Worm (Caenorhabditis elegans) whole organism, L2 larva: ENCODE measurements around the gene erp-44.2.
A peak's percentile ranks its signal among the peaks of the same experiment; 100 is the strongest.

ENCODE experiments used
- C34F6.9 ChIP-seq: fragments of 150-350 bp; optimal IDR thresholded peaks from 2 replicates; lab custom pipeline; 2014; ENCODE audit warnings: missing biosample characterization, missing genetic modification characterization
- fos-1 ChIP-seq: fragments of 150-350 bp; optimal IDR thresholded peaks from 2 replicates; lab custom pipeline; 2014; ENCODE audit warnings: missing biosample characterization, missing genetic modification characterization
- lin-13 ChIP-seq: fragments of 150-350 bp; optimal IDR thresholded peaks from 2 replicates; lab custom pipeline; 2014; ENCODE audit warnings: missing biosample characterization, missing genetic modification reagents, missing genetic modification characterization
- peb-1 ChIP-seq: fragments of 150-350 bp; optimal IDR thresholded peaks from 2 replicates; lab custom pipeline; 2014; ENCODE audit warnings: missing biosample characterization, missing genetic modification characterization
- sem-4 ChIP-seq: fragments of 150-350 bp; optimal IDR thresholded peaks from 2 replicates; lab custom pipeline; 2014; ENCODE audit warnings: missing biosample characterization, missing genetic modification reagents, missing genetic modification characterization
- sma-9 ChIP-seq, 2 experiments: fragments of 150-350 bp in 1 of 2; sonication (generic microtip) in 1 of 2; optimal IDR thresholded peaks; 2 replicates each; lab custom pipeline; 2014 to 2016; ENCODE audit warnings: missing genetic modification characterization in 2 of 2, mild to moderate bottlenecking in 1 of 2, missing biosample characterization in 1 of 2, missing compliant biosample characterization in 1 of 2, missing genetic modification reagents in 1 of 2, moderate library complexity in 1 of 2

Gene erp-44.2

DNA sequence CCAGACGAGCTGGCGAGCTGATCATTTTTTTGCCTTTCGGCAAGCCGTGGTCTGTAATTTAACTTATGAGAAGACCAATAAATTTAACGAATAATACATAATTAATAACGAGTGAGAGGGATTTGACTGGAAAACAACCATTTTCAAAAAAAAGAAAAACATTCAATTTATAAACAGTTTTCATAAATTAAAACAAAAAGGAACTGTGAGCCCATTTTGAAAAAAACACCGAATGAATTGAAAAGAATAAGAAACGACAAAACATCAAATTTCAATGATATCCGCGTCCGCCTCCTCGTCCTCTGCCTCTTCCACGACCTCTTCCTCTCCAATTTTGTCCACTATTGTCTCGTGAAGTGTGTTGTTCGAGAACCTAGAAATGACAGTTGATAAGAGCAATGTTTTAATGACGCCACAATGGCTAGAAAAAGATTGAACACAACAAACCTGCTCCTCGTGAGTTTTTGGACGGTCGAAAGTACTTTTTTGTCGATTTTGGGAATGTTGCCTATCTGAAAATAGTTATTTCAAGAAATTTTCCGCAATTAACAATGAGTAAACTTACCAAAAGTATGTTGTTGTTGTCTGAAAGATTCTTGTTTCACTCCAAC lies 50.6 kb downstream of the erp-44.2 start, which contains the start of gene tag-321:
tag-321 (minus strand) TSS at position 51 of the 611 bp plus-strand sequence.
- peak; percentile 18 for TF ChIP-seq sma-9 (GFP tag; optimal IDR thresholded peaks at IDR 0.05; lab: Kevin White, UChicago)
- no peak for TF ChIP-seq sma-9 (tag; optimal IDR thresholded peaks at IDR 0.05; lab: Kevin White, UChicago)
- no peak for TF ChIP-seq peb-1 (tag; lab: Kevin White, UChicago)
- TF ChIP-seq fos-1 (tag; lab: Kevin White, UChicago), result peak; percentile 26
- no peak for TF ChIP-seq sem-4 (tag; lab: Kevin White, UChicago)
- no peak for TF ChIP-seq C34F6.9 (tag; lab: Kevin White, UChicago)
- TF ChIP-seq lin-13, result no peak
- TF ChIP-seq, all 48 proteins: peak for 2
